Worm (Caenorhabditis elegans): ENCODE results near the gene cpna-3.

cpna-3 gene

ce11 chrIV:9096160-9096879, at the start of gene cpna-3, which contains the start of gene znf-706:
TSS of gene cpna-3 (plus strand) at chrIV:9096842.
TSS of gene znf-706 (minus strand) at chrIV:9096231.
- TF ChIP-seq nhr-76 (tag; optimal IDR thresholded peaks at IDR 0.05) (no peak), lsy-2 (tag; optimal IDR thresholded peaks at IDR 0.05) (no peak), ces-1 (GFP tag; optimal IDR thresholded peaks at IDR 0.05) (peak; percentile 7), unc-120 (tag; optimal IDR thresholded peaks at IDR 0.05; ENCODE audit: poor library complexity, severe bottlenecking) (peak; percentile 4), blmp-1 (tag; optimal IDR thresholded peaks at IDR 0.05) (no peak), elt-3 (tag; optimal IDR thresholded peaks at IDR 0.05) (no peak), hlh-1 (tag; optimal IDR thresholded peaks at IDR 0.05) (peak; percentile 3)

ce11 chrIV:9051036-9051435, 45.6 kb upstream of the cpna-3 start:
- TF ChIP-seq snpc-4 (tag; optimal IDR thresholded peaks at IDR 0.05) (no peak), pha-4 (tag; optimal IDR thresholded peaks at IDR 0.05) (no peak), ces-1 (GFP tag; optimal IDR thresholded peaks at IDR 0.05) (no peak), sptf-1 (tag; optimal IDR thresholded peaks at IDR 0.05) (no peak), blmp-1 (tag; optimal IDR thresholded peaks at IDR 0.05) (no peak), ham-2 (GFP tag; optimal IDR thresholded peaks at IDR 0.05) (no peak), elt-3 (tag; optimal IDR thresholded peaks at IDR 0.05) (no peak), unc-62 (GFP tag; optimal IDR thresholded peaks at IDR 0.05) (no peak)

ce11 chrIV:9051510-9052175, 45.0 kb upstream of the cpna-3 start:
- TF ChIP-seq bed-3 (GFP tag; optimal IDR thresholded peaks at IDR 0.05) (no peak), M03D4.4 (tag; optimal IDR thresholded peaks at IDR 0.05) (no peak), unc-120 (tag; optimal IDR thresholded peaks at IDR 0.05; ENCODE audit: poor library complexity, severe bottlenecking) (no peak), cnd-1 (tag; optimal IDR thresholded peaks at IDR 0.05) (no peak), nhr-28 (tag; optimal IDR thresholded peaks at IDR 0.05) (no peak), ztf-11 (tag; optimal IDR thresholded peaks at IDR 0.05) (no peak), snpc-4 (tag; optimal IDR thresholded peaks at IDR 0.05) (no peak), ceh-39 (tag; optimal IDR thresholded peaks at IDR 0.05) (no peak), elt-1 (tag; optimal IDR thresholded peaks at IDR 0.05; ENCODE audit: borderline replicate concordance, insufficient read depth) (no peak), sem-2 (GFP tag; optimal IDR thresholded peaks at IDR 0.05) (no peak), drap-1 (GFP tag; optimal IDR thresholded peaks at IDR 0.05) (no peak), pha-4 (tag; optimal IDR thresholded peaks at IDR 0.05) (no peak), ceh-43 (GFP tag; optimal IDR thresholded peaks at IDR 0.05) (no peak), ham-2 (GFP tag; optimal IDR thresholded peaks at IDR 0.05) (no peak), sptf-1 (tag; optimal IDR thresholded peaks at IDR 0.05) (no peak), lin-13 (tag; optimal IDR thresholded peaks at IDR 0.05) (no peak)

ce11 chrIV:9053403-9053802, 43.2 kb upstream of the cpna-3 start:
- TF ChIP-seq cnd-1 (tag; optimal IDR thresholded peaks at IDR 0.05), result no peak
- no peak for TF ChIP-seq blmp-1 (tag; optimal IDR thresholded peaks at IDR 0.05)
- TF ChIP-seq lin-13 (tag; optimal IDR thresholded peaks at IDR 0.05), result no peak
- TF ChIP-seq lsy-2 (tag; optimal IDR thresholded peaks at IDR 0.05), result no peak
- TF ChIP-seq lin-32 (GFP tag; optimal IDR thresholded peaks at IDR 0.05), result no peak
- no peak for TF ChIP-seq ztf-11 (tag; optimal IDR thresholded peaks at IDR 0.05)
- TF ChIP-seq mab-5 (tag; optimal IDR thresholded peaks at IDR 0.05), result no peak
- TF ChIP-seq sptf-1 (tag; optimal IDR thresholded peaks at IDR 0.05), result no peak
- TF ChIP-seq unc-62 (GFP tag; optimal IDR thresholded peaks at IDR 0.05), result no peak
- no peak for TF ChIP-seq elt-3 (tag; optimal IDR thresholded peaks at IDR 0.05)
- no peak for TF ChIP-seq ham-2 (GFP tag; optimal IDR thresholded peaks at IDR 0.05)
- TF ChIP-seq ceh-43 (GFP tag; optimal IDR thresholded peaks at IDR 0.05), result no peak
- no peak for TF ChIP-seq ceh-39 (tag; optimal IDR thresholded peaks at IDR 0.05)
- TF ChIP-seq nhr-12 (tag; optimal IDR thresholded peaks at IDR 0.05), result no peak
- TF ChIP-seq nhr-2 (tag; optimal IDR thresholded peaks at IDR 0.05), result no peak

- TF ChIP-seq unc-39 (tag; optimal IDR thresholded peaks at IDR 0.05) (no peak), ztf-11 (tag; optimal IDR thresholded peaks at IDR 0.05) (no peak), ceh-83 (GFP tag; optimal IDR thresholded peaks at IDR 0.05) (no peak), elt-3 (tag; optimal IDR thresholded peaks at IDR 0.05) (no peak), nhr-76 (tag; optimal IDR thresholded peaks at IDR 0.05) (no peak), lin-32 (GFP tag; optimal IDR thresholded peaks at IDR 0.05) (no peak), nhr-237 (tag; optimal IDR thresholded peaks at IDR 0.05) (no peak), mab-5 (tag; optimal IDR thresholded peaks at IDR 0.05) (no peak), nhr-12 (tag; optimal IDR thresholded peaks at IDR 0.05) (no peak), zip-8 (tag; optimal IDR thresholded peaks at IDR 0.05) (no peak), pha-4 (tag; optimal IDR thresholded peaks at IDR 0.05) (no peak), sem-2 (GFP tag; optimal IDR thresholded peaks at IDR 0.05) (no peak), sptf-1 (tag; optimal IDR thresholded peaks at IDR 0.05) (no peak)
These were observed 33.1 kb upstream of the cpna-3 start for ce11 chrIV:9063518-9063917.

Data from whole organism, mixed stage, embryonic.